Worm (Caenorhabditis elegans) whole organism, L1 larva: ENCODE results near the gene vha-15.

Source experiments
- C04F5.9 ChIP-seq: sonication (generic microtip); optimal IDR thresholded peaks from 2 replicates; lab custom pipeline; 2016; ENCODE audit warnings: missing genetic modification characterization, missing compliant biosample characterization
- F16B12.6 ChIP-seq: fragments of 150-350 bp; optimal IDR thresholded peaks from 2 replicates; lab custom pipeline; 2014; ENCODE audit warnings: missing biosample characterization, missing genetic modification characterization
- Y116A8C.19 ChIP-seq: sonication (generic microtip); optimal IDR thresholded peaks from 2 replicates; lab custom pipeline; 2016; ENCODE audit warnings: missing compliant biosample characterization, missing genetic modification characterization, borderline replicate concordance
- aha-1 ChIP-seq: fragments of 150-350 bp; optimal IDR thresholded peaks from 2 replicates; lab custom pipeline; 2014; ENCODE audit warnings: missing biosample characterization, missing genetic modification characterization
- alr-1 ChIP-seq: fragments of 200-800 bp; sonication (Bioruptor generic); optimal IDR thresholded peaks from 2 replicates; lab custom pipeline; 2018; ENCODE audit warnings: borderline replicate concordance, mild to moderate bottlenecking, missing genetic modification characterization, missing compliant biosample characterization
- ama-1 ChIP-seq: fragments of 150-350 bp; optimal IDR thresholded peaks from 2 replicates; lab custom pipeline; 2014
- blmp-1 ChIP-seq: fragments of 150-350 bp; optimal IDR thresholded peaks from 2 replicates; lab custom pipeline; 2014; ENCODE audit warnings: missing biosample characterization, missing genetic modification characterization
- ceh-8 ChIP-seq: fragments of 200-800 bp; sonication (Bioruptor generic); optimal IDR thresholded peaks from 2 replicates; lab custom pipeline; 2018; ENCODE audit warnings: mild to moderate bottlenecking, missing genetic modification characterization, moderate library complexity, missing compliant biosample characterization
- ceh-82 ChIP-seq, 3 experiments: fragments of 150-350 bp in 1 of 3; sonication (generic microtip) in 2 of 3; optimal IDR thresholded peaks; 2 replicates each; lab custom pipeline; 2014 to 2017; ENCODE audit warnings: missing biosample characterization in 3 of 3, missing genetic modification characterization in 3 of 3
- dsc-1 ChIP-seq: sonication (generic microtip); optimal IDR thresholded peaks from 2 replicates; lab custom pipeline; 2016; ENCODE audit warnings: mild to moderate bottlenecking, missing genetic modification characterization, missing compliant biosample characterization
- efl-1 ChIP-seq, 4 experiments: fragments of 150-350 bp; optimal IDR thresholded peaks in 3 of 4; peaks in 1 of 4; 1 replicate in 1 of 4; 2 replicates in 3 of 4; lab custom pipeline; 2014; ENCODE audit warnings: missing biosample characterization in 2 of 4, missing genetic modification characterization in 2 of 4, missing genetic modification reagents in 2 of 4
- elt-2 ChIP-seq: sonication (generic microtip); optimal IDR thresholded peaks from 2 replicates; lab custom pipeline; 2016; ENCODE audit warnings: missing genetic modification characterization, mild to moderate bottlenecking, inconsistent platforms, missing compliant biosample characterization, missing genetic modification reagents
- fkh-4 ChIP-seq: sonication (generic microtip); optimal IDR thresholded peaks from 2 replicates; lab custom pipeline; 2016; ENCODE audit warnings: missing compliant biosample characterization, missing genetic modification characterization, borderline replicate concordance
- hlh-4 ChIP-seq: sonication (generic microtip); optimal IDR thresholded peaks from 2 replicates; lab custom pipeline; 2016; ENCODE audit warnings: mild to moderate bottlenecking, missing genetic modification characterization, missing compliant biosample characterization
- lin-13 ChIP-seq: fragments of 150-350 bp; optimal IDR thresholded peaks from 2 replicates; lab custom pipeline; 2014; ENCODE audit warnings: missing biosample characterization, missing genetic modification reagents, missing genetic modification characterization
- lin-14 ChIP-seq: fragments of 200-800 bp; sonication (Bioruptor generic); optimal IDR thresholded peaks from 2 replicates; lab custom pipeline; 2018; ENCODE audit warnings: mild to moderate bottlenecking, missing genetic modification characterization, moderate library complexity, missing compliant biosample characterization
- lin-15B ChIP-seq: fragments of 150-350 bp; sonication (generic microtip); optimal IDR thresholded peaks from 3 replicates; lab custom pipeline; 2014; ENCODE audit warnings: missing biosample characterization, missing genetic modification characterization
- lin-35 ChIP-seq, 2 experiments: fragments of 150-350 bp; optimal IDR thresholded peaks; 2 replicates each; lab custom pipeline; 2014; ENCODE audit warnings: missing biosample characterization in 2 of 2, missing genetic modification characterization in 2 of 2, missing genetic modification reagents in 2 of 2
- lin-39 ChIP-seq: fragments of 150-350 bp; optimal IDR thresholded peaks from 2 replicates; lab custom pipeline; 2014; ENCODE audit warnings: missing biosample characterization, missing genetic modification reagents, missing genetic modification characterization
- lir-3 ChIP-seq: sonication (generic microtip); optimal IDR thresholded peaks from 2 replicates; lab custom pipeline; 2016; ENCODE audit warnings: mild to moderate bottlenecking, missing genetic modification characterization, moderate library complexity, missing compliant biosample characterization; ENCODE audit not compliant: poor library complexity
- lsy-2 ChIP-seq, 2 experiments: fragments of 150-350 bp; optimal IDR thresholded peaks; 2 replicates each; lab custom pipeline; 2014; ENCODE audit warnings: missing biosample characterization in 2 of 2, missing genetic modification characterization in 2 of 2
- mef-2 ChIP-seq: fragments of 150-350 bp; optimal IDR thresholded peaks from 2 replicates; lab custom pipeline; 2014; ENCODE audit warnings: missing biosample characterization, missing genetic modification characterization
- mep-1 ChIP-seq: fragments of 150-350 bp; optimal IDR thresholded peaks from 2 replicates; lab custom pipeline; 2014; ENCODE audit warnings: missing biosample characterization, missing genetic modification characterization
- nhr-11 ChIP-seq: fragments of 150-350 bp; optimal IDR thresholded peaks from 2 replicates; lab custom pipeline; 2014; ENCODE audit warnings: missing biosample characterization, missing genetic modification characterization
- nhr-19 ChIP-seq: fragments of 200-800 bp; sonication (Bioruptor generic); conservative IDR thresholded peaks from 2 replicates; pipeline ENCODE4 v1.3.6; 2022; ENCODE audit warnings: missing genetic modification characterization, missing compliant biosample characterization
- nhr-47 ChIP-seq: sonication (generic microtip); optimal IDR thresholded peaks from 2 replicates; lab custom pipeline; 2016; ENCODE audit warnings: mild to moderate bottlenecking, missing genetic modification characterization, moderate library complexity, missing compliant biosample characterization
- nhr-71 ChIP-seq: sonication (generic microtip); optimal IDR thresholded peaks from 2 replicates; lab custom pipeline; 2016; ENCODE audit warnings: mild to moderate bottlenecking, missing genetic modification characterization, moderate library complexity, missing compliant biosample characterization
- nhr-85 ChIP-seq: sonication (generic microtip); peaks from one replicate; lab custom pipeline; 2016; ENCODE audit warnings: missing genetic modification characterization, inconsistent platforms, missing compliant biosample characterization
- pax-3 ChIP-seq: fragments of 200-800 bp; sonication (Bioruptor generic); optimal IDR thresholded peaks from 2 replicates; lab custom pipeline; 2018; ENCODE audit warnings: mild to moderate bottlenecking, missing genetic modification characterization, moderate library complexity, missing compliant biosample characterization
- pqm-1 ChIP-seq: sonication (generic microtip); optimal IDR thresholded peaks from 3 replicates; lab custom pipeline; 2017; ENCODE audit warnings: missing biosample characterization, missing genetic modification characterization
- rnt-1 ChIP-seq: sonication (generic microtip); optimal IDR thresholded peaks from 2 replicates; lab custom pipeline; 2016; ENCODE audit warnings: mild to moderate bottlenecking, missing genetic modification characterization, moderate library complexity, missing compliant biosample characterization
- skn-1 ChIP-seq: fragments of 150-350 bp; optimal IDR thresholded peaks from 2 replicates; lab custom pipeline; 2014; ENCODE audit warnings: missing biosample characterization, missing genetic modification characterization
- snpc-4 ChIP-seq: fragments of 150-350 bp; optimal IDR thresholded peaks from 2 replicates; lab custom pipeline; 2014; ENCODE audit warnings: missing biosample characterization, missing genetic modification characterization
- sox-4 ChIP-seq: sonication (generic microtip); optimal IDR thresholded peaks from 2 replicates; lab custom pipeline; 2016; ENCODE audit warnings: missing genetic modification characterization, missing compliant biosample characterization
- sptf-1 ChIP-seq: fragments of 150-350 bp; optimal IDR thresholded peaks from 2 replicates; lab custom pipeline; 2014; ENCODE audit warnings: missing biosample characterization, missing genetic modification characterization
- swsn-7 ChIP-seq: sonication (generic microtip); optimal IDR thresholded peaks from 2 replicates; lab custom pipeline; 2016; ENCODE audit warnings: missing genetic modification characterization, missing compliant biosample characterization
- tbx-2 ChIP-seq: sonication (generic microtip); optimal IDR thresholded peaks from 2 replicates; lab custom pipeline; 2016; ENCODE audit warnings: missing genetic modification characterization, missing compliant biosample characterization
- unc-30 ChIP-seq: sonication (generic microtip); optimal IDR thresholded peaks from 2 replicates; lab custom pipeline; 2017; ENCODE audit warnings: missing biosample characterization, missing genetic modification characterization
- zip-4 ChIP-seq: fragments of 200-800 bp; sonication (Bioruptor generic); optimal IDR thresholded peaks from 2 replicates; lab custom pipeline; 2018; ENCODE audit warnings: mild to moderate bottlenecking, missing genetic modification characterization, moderate library complexity, missing compliant biosample characterization
- ztf-11 ChIP-seq, 2 experiments: sonication (generic microtip); optimal IDR thresholded peaks; 2 replicates each; lab custom pipeline; 2016 to 2017; ENCODE audit warnings: missing genetic modification characterization in 2 of 2, missing biosample characterization in 1 of 2, missing compliant biosample characterization in 1 of 2

The vha-15 gene

ce11 chrX:2237438-2237961 lies at the start of gene vha-15 (continued):
- no peak for TF ChIP-seq sox-4 (tag; lab: Kevin White, UChicago)
- TF ChIP-seq lsy-2 (tag; optimal IDR thresholded peaks at IDR 0.05; lab: Kevin White, UChicago) = peak; percentile 89 to 95
- peak; percentile 89 for TF ChIP-seq nhr-85 (tag; lab: Kevin White, UChicago)
- TF ChIP-seq skn-1 (tag; lab: Kevin White, UChicago) = peak; percentile 97
- peak; percentile 50 for TF ChIP-seq lin-15B (tag; lab: Kevin White, UChicago)
- no peak for TF ChIP-seq snpc-4 (tag; lab: Kevin White, UChicago)
- no peak for TF ChIP-seq lin-39 (tag; lab: Kevin White, UChicago)
- no peak for TF ChIP-seq sptf-1
- TF ChIP-seq alr-1 (tag; lab: Kevin White, UChicago) = no peak
- no peak for TF ChIP-seq unc-30
- TF ChIP-seq mef-2 (tag; lab: Kevin White, UChicago) = no peak
- TF ChIP-seq hlh-4 (tag; lab: Kevin White, UChicago) = no peak
- peak; percentile 72 for TF ChIP-seq nhr-11 (tag; lab: Kevin White, UChicago)
- no peak for TF ChIP-seq aha-1 (tag; lab: Kevin White, UChicago)
- TF ChIP-seq nhr-19 = peak; percentile 61
- TF ChIP-seq F16B12.6 (tag; lab: Kevin White, UChicago) = peak; percentile 51
- peak; percentile 83 for TF ChIP-seq tbx-2
- TF ChIP-seq ceh-8 = no peak
- TF ChIP-seq elt-2 (tag; lab: Kevin White, UChicago) = peak; percentile 16
- TF ChIP-seq lin-13 (GFP tag; lab: Kevin White, UChicago) = peak; percentile 61
- peak; percentile 83 for TF ChIP-seq swsn-7 (tag; lab: Kevin White, UChicago)
- no peak for TF ChIP-seq C04F5.9
- TF ChIP-seq ceh-82 (tag; optimal IDR thresholded peaks at IDR 0.05; lab: Kevin White, UChicago) = peak; percentile 61 to 90 (median 82)
- TF ChIP-seq rnt-1 (tag; lab: Kevin White, UChicago) = peak; percentile 84
- peak; percentile 89 for TF ChIP-seq mep-1 (tag; lab: Kevin White, UChicago)
- no peak for TF ChIP-seq ztf-11 (tag; optimal IDR thresholded peaks at IDR 0.05; lab: Kevin White, UChicago)
- no peak for TF ChIP-seq Y116A8C.19 (tag; lab: Kevin White, UChicago)
- peak; percentile 28 for TF ChIP-seq lir-3 (tag; lab: Kevin White, UChicago)
- TF ChIP-seq blmp-1 (tag; lab: Kevin White, UChicago) = peak; percentile 75
- peak; percentile 68 to 87 for TF ChIP-seq lin-35 (GFP tag; optimal IDR thresholded peaks at IDR 0.05; lab: Kevin White, UChicago)
- TF ChIP-seq nhr-47 (tag; lab: Kevin White, UChicago) = peak; percentile 81
- no peak for TF ChIP-seq ama-1

- TF ChIP-seq nhr-71 (tag; lab: Kevin White, UChicago) (peak; percentile 6), pqm-1 (tag; lab: Kevin White, UChicago) (no peak), rnt-1 (tag; lab: Kevin White, UChicago) (peak; percentile 48), zip-4 (GFP tag; lab: Kevin White, UChicago) (no peak), lin-14 (GFP tag; lab: Kevin White, UChicago) (peak; percentile 63)
Observed at ce11 chrX:2188885-2189284, 48.8 kb upstream of the vha-15 start.

DNA sequence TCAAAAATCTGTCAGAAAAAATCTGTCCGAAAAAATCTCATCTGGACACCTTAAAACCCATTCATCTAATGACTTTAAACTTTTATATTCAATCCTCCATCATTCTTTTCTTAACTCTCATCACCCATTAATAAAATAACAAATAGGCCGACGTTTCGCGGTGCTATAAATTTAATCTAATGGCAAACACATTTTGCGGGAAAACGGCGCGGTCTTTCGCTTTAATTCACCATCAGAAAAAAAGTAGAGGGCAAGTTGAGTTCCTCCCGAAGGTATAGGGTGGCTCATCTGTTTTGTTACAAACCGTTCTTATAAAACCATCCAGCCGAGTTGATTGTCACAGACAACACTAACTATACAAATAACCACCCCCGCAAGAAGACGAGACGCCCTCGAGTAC lies 47.0 kb upstream of the vha-15 start:
- TF ChIP-seq dsc-1 (tag; lab: Kevin White, UChicago) (peak; percentile 64), efl-1 (optimal IDR thresholded peaks at IDR 0.05; lab: Kevin White, UChicago) (no peak), efl-1 (GFP tag; optimal IDR thresholded peaks at IDR 0.05 in 1 of 2; lab: Kevin White, UChicago) (peak in 1 of 2 experiments; percentile 85), pax-3 (no peak), fkh-4 (tag; lab: Kevin White, UChicago) (peak; percentile 25)
